Worm (Caenorhabditis elegans): ENCODE results near the gene W07E6.5.

DNA sequence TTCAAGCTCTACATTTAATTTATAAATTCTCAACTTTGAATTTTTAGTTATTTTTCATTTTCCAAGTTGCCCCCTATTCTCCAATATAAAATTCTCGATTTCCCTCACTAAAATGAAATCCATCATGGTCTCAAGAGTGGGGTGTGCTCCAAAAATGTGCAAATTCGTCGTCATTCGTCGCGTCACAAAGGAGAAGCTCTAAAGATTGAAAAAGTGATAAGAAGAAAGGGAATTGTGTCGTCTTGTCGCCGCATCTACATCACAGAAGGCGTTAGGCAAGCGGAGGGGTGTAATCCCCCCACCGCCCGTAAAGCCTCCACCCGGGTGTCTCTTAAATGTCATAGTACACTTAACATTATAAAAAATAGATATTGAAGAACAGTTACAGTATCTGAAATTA lies 38.7 kb downstream of the W07E6.5 start:
- TF ChIP-seq ama-1 (optimal IDR thresholded peaks at IDR 0.05) (no peak), pha-4 (tag; optimal IDR thresholded peaks at IDR 0.05) (no peak), nhr-11 (tag; optimal IDR thresholded peaks at IDR 0.05) (no peak), nhr-232 (tag; optimal IDR thresholded peaks at IDR 0.05) (no peak), rnt-1 (tag; optimal IDR thresholded peaks at IDR 0.05) (no peak), unc-86 (tag; optimal IDR thresholded peaks at IDR 0.05) (no peak), nfya-1 (tag; optimal IDR thresholded peaks at IDR 0.05) (no peak), sox-4 (tag; optimal IDR thresholded peaks at IDR 0.05) (no peak), fkh-10 (GFP tag; optimal IDR thresholded peaks at IDR 0.05) (no peak), fkh-6 (tag; optimal IDR thresholded peaks at IDR 0.05) (no peak)
